Worm (Caenorhabditis elegans): ENCODE data around the gene yju-2.

DNA sequence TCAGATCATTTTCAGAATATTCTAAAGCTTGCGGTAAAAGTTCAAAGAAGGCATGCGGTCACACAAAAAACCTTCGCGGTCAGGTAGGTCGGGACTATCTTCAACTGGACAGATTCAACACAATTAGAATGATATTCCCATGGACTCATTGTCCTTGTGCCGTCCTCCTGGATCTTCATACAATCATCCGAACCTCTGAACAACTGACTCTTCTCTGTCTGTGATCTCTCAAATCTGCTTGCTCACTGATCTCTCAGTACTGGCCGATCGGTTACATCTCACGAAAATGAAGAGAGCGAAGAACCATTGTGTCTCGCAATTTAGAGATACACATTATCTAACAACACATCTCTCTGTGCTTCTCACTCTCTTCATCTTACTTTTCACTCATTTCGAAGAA is 31.4 kb downstream of the yju-2 start:
- TF ChIP-seq ceh-40 (GFP tag; IDR thresholded peaks at IDR 0.05) = no peak
- TF ChIP-seq snpc-3.4 (tag; optimal IDR thresholded peaks at IDR 0.05) = no peak
- TF ChIP-seq Y95B8A.8 (GFP tag; IDR thresholded peaks at IDR 0.05) = no peak
- TF ChIP-seq lin-35 (GFP tag; optimal IDR thresholded peaks at IDR 0.05) = no peak
- TF ChIP-seq xnd-1 (tag; optimal IDR thresholded peaks at IDR 0.05) = no peak
- no peak for TF ChIP-seq K11D2.4 (GFP tag; IDR thresholded peaks at IDR 0.05)
- TF ChIP-seq F55B11.4 (tag; optimal IDR thresholded peaks at IDR 0.05; ENCODE audit: borderline replicate concordance, insufficient read depth) = no peak
- TF ChIP-seq rpc-1 (optimal IDR thresholded peaks at IDR 0.05) = no peak
- TF ChIP-seq rpc-1 (tag; optimal IDR thresholded peaks at IDR 0.05) = no peak
- TF ChIP-seq ztf-26 (tag; optimal IDR thresholded peaks at IDR 0.05) = no peak
- TF ChIP-seq snpc-4 (GFP tag; optimal IDR thresholded peaks at IDR 0.05) = no peak
- TF ChIP-seq snpc-4 (tag; optimal IDR thresholded peaks at IDR 0.05) = no peak
